Worm (Caenorhabditis elegans): ENCODE results near the gene slc-36.5.

Gene slc-36.5

DNA sequence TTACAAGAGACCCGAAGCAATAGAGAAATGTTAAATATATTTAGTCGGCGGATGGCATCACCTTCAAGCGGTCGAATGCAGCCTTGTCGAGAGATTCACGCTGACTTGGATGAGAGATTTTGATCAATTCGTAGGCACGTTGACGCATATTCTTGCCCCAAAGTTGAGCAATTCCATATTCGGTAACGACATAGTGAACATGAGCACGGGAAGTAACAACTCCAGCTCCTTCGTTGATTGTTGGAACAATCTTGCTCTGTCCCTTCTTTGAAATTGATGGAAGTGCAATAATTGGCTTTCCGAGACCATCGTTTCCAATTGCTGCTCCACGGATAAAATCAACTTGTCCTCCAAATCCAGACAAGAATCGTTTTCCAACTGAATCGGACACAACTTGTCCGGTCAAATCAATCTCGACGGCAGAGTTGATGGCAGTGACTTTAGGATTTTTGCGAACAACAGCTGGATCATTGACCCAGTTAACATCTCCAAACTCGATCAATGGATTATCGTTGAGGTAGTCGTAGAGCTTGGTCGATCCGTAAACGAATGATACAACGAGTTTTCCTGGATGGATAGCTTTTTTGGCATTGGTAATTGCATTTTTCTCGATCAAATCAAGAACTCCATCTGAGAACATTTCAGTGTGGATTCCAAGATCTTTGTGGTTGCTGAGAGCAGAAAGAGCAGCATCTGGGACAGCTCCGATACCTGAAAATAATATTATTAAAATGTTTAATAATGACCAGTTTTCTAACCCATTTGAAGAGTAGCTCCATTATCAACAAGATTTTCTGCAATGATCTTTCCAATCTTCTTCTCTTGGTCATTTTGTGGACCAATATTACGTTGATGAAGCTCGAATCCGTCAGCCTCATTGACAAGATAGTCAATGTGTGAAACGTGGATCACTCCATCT lies 12.1 kb upstream of the slc-36.5 start:
- TF ChIP-seq tra-4 (tag; optimal IDR thresholded peaks at IDR 0.05) (no peak), sea-1 (GFP tag; conservative IDR thresholded peaks at IDR 0.05) (no peak), aly-1 (tag; optimal IDR thresholded peaks at IDR 0.05) (no peak), F13C5.2 (tag; optimal IDR thresholded peaks at IDR 0.05) (no peak), ceh-36 (tag; optimal IDR thresholded peaks at IDR 0.05) (no peak), hmbx-1 (tag; optimal IDR thresholded peaks at IDR 0.05) (no peak), hmg-4 (GFP tag; optimal IDR thresholded peaks at IDR 0.05) (no peak), tbx-11 (GFP tag; IDR thresholded peaks at IDR 0.05) (no peak), tbx-37 (GFP tag; conservative IDR thresholded peaks at IDR 0.05) (no peak), B0310.2 (tag; optimal IDR thresholded peaks at IDR 0.05) (no peak), hnd-1 (tag; optimal IDR thresholded peaks at IDR 0.05) (no peak)

- TF ChIP-seq ets-7 (tag; optimal IDR thresholded peaks at IDR 0.05) = no peak
- no peak for TF ChIP-seq sea-1 (GFP tag; conservative IDR thresholded peaks at IDR 0.05)
- TF ChIP-seq tra-4 (tag; optimal IDR thresholded peaks at IDR 0.05) = no peak
- no peak for TF ChIP-seq tbx-11 (GFP tag; IDR thresholded peaks at IDR 0.05)
- TF ChIP-seq hmg-4 (GFP tag; optimal IDR thresholded peaks at IDR 0.05) = no peak
- TF ChIP-seq ama-1 (optimal IDR thresholded peaks at IDR 0.05) = no peak
- TF ChIP-seq scrt-1 (GFP tag; IDR thresholded peaks at IDR 0.05) = no peak
- TF ChIP-seq F13C5.2 (tag; optimal IDR thresholded peaks at IDR 0.05) = no peak
- no peak for TF ChIP-seq ceh-36 (tag; optimal IDR thresholded peaks at IDR 0.05)
- TF ChIP-seq pes-1 (GFP tag; IDR thresholded peaks at IDR 0.05) = no peak
- no peak for TF ChIP-seq B0310.2 (tag; optimal IDR thresholded peaks at IDR 0.05)
Measured at ce11 chrII:6888211-6888610, 11.4 kb upstream of the slc-36.5 start.

DNA sequence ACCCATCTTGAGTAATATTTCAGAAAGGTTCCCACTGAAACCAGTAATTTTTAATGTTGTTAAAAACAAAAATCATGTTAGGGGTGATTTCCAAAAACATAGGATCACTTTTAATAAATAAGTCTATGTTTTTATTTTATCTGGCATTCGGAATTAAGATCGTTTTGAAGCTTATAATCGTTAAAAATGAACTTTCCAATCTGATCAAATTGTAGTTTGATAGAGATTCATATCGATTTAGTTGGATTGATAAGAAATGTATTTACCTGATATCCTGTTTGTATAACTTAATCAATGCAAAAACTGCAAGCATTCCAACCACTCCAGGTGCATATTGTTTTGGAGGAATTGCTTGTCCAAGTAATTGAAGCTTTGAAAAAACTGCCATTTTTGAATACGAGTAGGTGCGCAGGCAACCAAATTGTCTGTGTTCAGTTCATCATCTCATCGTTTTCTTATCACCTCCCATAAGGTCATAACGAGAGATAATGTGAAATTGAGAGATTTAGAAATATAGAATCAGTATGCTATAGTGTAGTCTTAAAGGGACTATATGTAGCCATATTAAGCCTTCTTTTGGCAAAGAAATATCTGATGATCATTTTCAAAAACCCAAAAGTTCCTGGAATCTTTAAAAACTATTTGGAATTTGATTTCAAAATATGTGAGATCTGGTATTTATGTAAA lies 10.6 kb upstream of the slc-36.5 start, which contains the start of gene pmp-2:
pmp-2 (minus strand) TSS at position 487 of the 687 bp plus-strand sequence.
- TF ChIP-seq hmg-4 (GFP tag; optimal IDR thresholded peaks at IDR 0.05) = no peak

DNA sequence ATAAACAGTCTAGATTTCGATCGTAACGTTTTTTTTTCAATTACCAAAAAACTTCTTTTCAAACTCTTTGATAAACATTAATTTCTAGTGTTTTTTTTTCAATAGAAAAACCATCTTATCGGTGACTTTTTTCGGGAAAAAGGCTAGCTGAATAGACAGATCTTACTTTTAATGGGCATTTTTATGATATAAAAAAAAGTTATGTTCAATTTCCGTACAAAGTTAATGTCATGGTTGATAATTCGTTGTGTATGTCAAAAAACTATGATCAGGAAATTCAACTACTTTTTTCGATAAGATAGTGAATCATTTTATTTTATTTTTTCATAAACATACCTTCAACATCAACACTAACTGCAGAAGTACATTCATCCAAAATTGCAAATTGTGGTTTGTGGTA lies 7.7 kb upstream of the slc-36.5 start:
- TF ChIP-seq F13C5.2 (tag; optimal IDR thresholded peaks at IDR 0.05) (no peak), aly-1 (tag; optimal IDR thresholded peaks at IDR 0.05) (no peak), hmbx-1 (tag; optimal IDR thresholded peaks at IDR 0.05) (no peak), flt-1 (GFP tag; IDR thresholded peaks at IDR 0.05) (no peak), hnd-1 (tag; optimal IDR thresholded peaks at IDR 0.05) (no peak), ets-7 (tag; optimal IDR thresholded peaks at IDR 0.05) (no peak), tbx-11 (GFP tag; IDR thresholded peaks at IDR 0.05) (no peak), hmg-4 (GFP tag; optimal IDR thresholded peaks at IDR 0.05) (no peak), pes-1 (GFP tag; IDR thresholded peaks at IDR 0.05) (no peak), tra-4 (tag; optimal IDR thresholded peaks at IDR 0.05) (no peak)

- no peak for TF ChIP-seq hnd-1 (tag; optimal IDR thresholded peaks at IDR 0.05)
- no peak for TF ChIP-seq B0310.2 (tag; optimal IDR thresholded peaks at IDR 0.05)
- no peak for TF ChIP-seq tbx-11 (GFP tag; IDR thresholded peaks at IDR 0.05)
- no peak for TF ChIP-seq ama-1 (optimal IDR thresholded peaks at IDR 0.05)
- TF ChIP-seq aly-1 (tag; optimal IDR thresholded peaks at IDR 0.05) = no peak
- TF ChIP-seq flt-1 (GFP tag; IDR thresholded peaks at IDR 0.05) = no peak
- TF ChIP-seq F13C5.2 (tag; optimal IDR thresholded peaks at IDR 0.05) = no peak
- TF ChIP-seq pes-1 (GFP tag; IDR thresholded peaks at IDR 0.05) = no peak
- no peak for TF ChIP-seq tbx-37 (GFP tag; conservative IDR thresholded peaks at IDR 0.05)
- TF ChIP-seq sea-1 (GFP tag; conservative IDR thresholded peaks at IDR 0.05) = no peak
- no peak for TF ChIP-seq hmg-4 (GFP tag; optimal IDR thresholded peaks at IDR 0.05)
- TF ChIP-seq tra-4 (tag; optimal IDR thresholded peaks at IDR 0.05) = no peak
- TF ChIP-seq ets-7 (tag; optimal IDR thresholded peaks at IDR 0.05) = no peak
- TF ChIP-seq ceh-36 (tag; optimal IDR thresholded peaks at IDR 0.05) = no peak
- TF ChIP-seq ceh-13 (GFP tag; optimal IDR thresholded peaks at IDR 0.05) = no peak
- TF ChIP-seq scrt-1 (GFP tag; IDR thresholded peaks at IDR 0.05) = no peak
- no peak for TF ChIP-seq hmbx-1 (tag; optimal IDR thresholded peaks at IDR 0.05)
Measured at ce11 chrII:6883716-6884115, 6.9 kb upstream of the slc-36.5 start, which contains the start of gene pmp-1. Gene pmp-1 (minus strand): TSS chrII:6883754.

DNA sequence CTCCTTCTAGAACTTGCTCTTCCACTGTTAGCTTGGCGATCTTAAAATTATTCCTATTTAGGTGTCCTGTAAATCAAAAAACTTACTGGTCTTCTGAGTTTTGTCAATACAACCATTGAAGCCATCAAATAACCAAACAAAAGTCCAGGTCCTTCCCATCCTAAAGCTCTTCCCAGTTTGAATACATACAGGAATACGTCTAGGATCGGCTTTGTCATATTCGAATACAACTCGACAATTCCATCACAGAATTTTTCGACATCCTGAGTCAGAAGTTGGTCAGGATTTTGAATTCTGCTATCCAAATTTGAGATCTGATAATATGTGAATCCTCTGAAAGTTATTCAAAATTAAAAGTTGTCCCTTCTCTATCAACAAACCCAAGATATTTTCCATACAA lies 5.5 kb upstream of the slc-36.5 start:
- TF ChIP-seq hnd-1 (tag; optimal IDR thresholded peaks at IDR 0.05) (no peak), ceh-13 (GFP tag; optimal IDR thresholded peaks at IDR 0.05) (no peak), aly-1 (tag; optimal IDR thresholded peaks at IDR 0.05) (no peak), hmg-4 (GFP tag; optimal IDR thresholded peaks at IDR 0.05) (no peak), ama-1 (optimal IDR thresholded peaks at IDR 0.05) (no peak), ets-7 (tag; optimal IDR thresholded peaks at IDR 0.05) (no peak), flt-1 (GFP tag; IDR thresholded peaks at IDR 0.05) (no peak), tbx-11 (GFP tag; IDR thresholded peaks at IDR 0.05) (no peak), F13C5.2 (tag; optimal IDR thresholded peaks at IDR 0.05) (no peak), tra-4 (tag; optimal IDR thresholded peaks at IDR 0.05) (no peak), B0310.2 (tag; optimal IDR thresholded peaks at IDR 0.05) (no peak), tbx-37 (GFP tag; conservative IDR thresholded peaks at IDR 0.05) (no peak), hmbx-1 (tag; optimal IDR thresholded peaks at IDR 0.05) (no peak)

ce11 chrII:6880067-6880466 lies 3.2 kb upstream of the slc-36.5 start, which contains the start of gene C44B7.7:
Gene C44B7.7 (minus strand): TSS chrII:6880167.
- TF ChIP-seq pes-1 (GFP tag; IDR thresholded peaks at IDR 0.05) (no peak), tbx-11 (GFP tag; IDR thresholded peaks at IDR 0.05) (no peak), hnd-1 (tag; optimal IDR thresholded peaks at IDR 0.05) (no peak), sea-1 (GFP tag; conservative IDR thresholded peaks at IDR 0.05) (no peak), ama-1 (optimal IDR thresholded peaks at IDR 0.05) (no peak)
